Fruit fly (Drosophila melanogaster): ENCODE results near the gene CG14042.
A peak's percentile ranks its signal among the peaks of the same experiment; 100 is the strongest.

CG14042 gene

DNA sequence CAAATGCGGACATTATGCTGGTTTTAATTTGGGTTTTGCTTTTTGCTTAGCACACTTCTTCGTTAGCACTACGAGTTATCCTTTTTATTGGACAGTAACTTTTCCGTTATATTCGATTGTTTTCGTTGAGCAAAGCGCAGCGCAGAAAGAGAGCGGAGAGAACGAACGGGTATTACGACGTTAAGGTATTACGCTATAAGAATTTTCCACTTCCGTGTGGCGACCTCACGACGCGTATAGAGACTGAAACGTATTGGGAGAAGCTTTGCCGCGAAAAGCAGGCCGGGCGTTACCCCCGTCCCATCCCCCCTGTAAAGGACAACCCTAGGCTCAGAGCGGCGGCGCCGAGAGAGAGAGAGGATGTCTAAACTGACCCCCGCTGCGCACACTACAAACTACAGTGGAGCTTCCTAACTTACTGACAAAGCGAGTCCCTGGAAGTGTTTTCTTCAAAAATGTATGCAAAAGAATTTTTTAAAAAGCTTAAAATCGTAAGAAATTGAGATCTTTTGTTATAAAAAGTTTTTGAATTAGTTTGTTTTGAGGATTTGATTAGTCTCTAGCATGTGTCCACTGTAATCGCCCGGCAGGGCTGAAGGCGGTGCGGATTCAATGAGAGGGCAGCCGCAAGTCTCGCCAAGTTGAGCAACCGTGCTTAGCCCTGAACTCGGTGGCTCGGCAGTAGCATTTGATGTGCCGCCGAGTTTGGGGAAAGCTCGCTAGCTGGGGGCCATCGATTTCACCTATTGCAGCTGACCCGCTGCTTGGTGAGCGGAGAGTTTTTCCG lies 32.6 kb upstream of the CG14042 start (continued):
- peak; percentile 98 for TF ChIP-seq Dbx (GFP tag; IDR thresholded peaks at IDR 0.05)
- TF ChIP-seq CG9797 (GFP tag; optimal IDR thresholded peaks at IDR 0.05) = peak; percentile 40
- no peak for TF ChIP-seq pros (GFP tag; optimal IDR thresholded peaks at IDR 0.05)
- TF ChIP-seq CG7963 (GFP tag; IDR thresholded peaks at IDR 0.05; ENCODE audit: partially characterized antibody) = no peak
- peak; percentile 89 for TF ChIP-seq nau (GFP tag; optimal IDR thresholded peaks at IDR 0.05)
- TF ChIP-seq CG30403 (GFP tag; optimal IDR thresholded peaks at IDR 0.05) = peak; percentile 95
- peak; percentile 92 for TF ChIP-seq CG1647 (GFP tag; optimal IDR thresholded peaks at IDR 0.05)
- TF ChIP-seq Dip2 (GFP tag; IDR thresholded peaks at IDR 0.05) = peak; percentile 57
- peak; percentile 95 for TF ChIP-seq ERR (GFP tag; optimal IDR thresholded peaks at IDR 0.05)
- peak; percentile 98 for TF ChIP-seq slbo (GFP tag; IDR thresholded peaks at IDR 0.05)
- peak; percentile 80 for TF ChIP-seq Hey (tag; optimal IDR thresholded peaks at IDR 0.05)
- peak; percentile 47 for TF ChIP-seq kni (GFP tag; optimal IDR thresholded peaks at IDR 0.05)
- TF ChIP-seq CG11085 (GFP tag; IDR thresholded peaks at IDR 0.05) = peak; percentile 95
- TF ChIP-seq emc (GFP tag; optimal IDR thresholded peaks at IDR 0.05) = peak; percentile 89
- TF ChIP-seq CG6254 (GFP tag; optimal IDR thresholded peaks at IDR 0.05) = peak; percentile 83
- peak; percentile 83 for TF ChIP-seq Adf1 (GFP tag; IDR thresholded peaks at IDR 0.05)
- TF ChIP-seq Eip74EF (GFP tag; optimal IDR thresholded peaks at IDR 0.05) = peak in 1 of 2 experiments; percentile 88
- TF ChIP-seq zfh2 (GFP tag; optimal IDR thresholded peaks at IDR 0.05) = peak; percentile 95
- no peak for TF ChIP-seq unc-4 (GFP tag; IDR thresholded peaks at IDR 0.05; ENCODE audit: partially characterized antibody)
- TF ChIP-seq CG10959 (GFP tag; IDR thresholded peaks at IDR 0.05) = peak; percentile 87
- peak; percentile 90 for TF ChIP-seq Dip3 (GFP tag; optimal IDR thresholded peaks at IDR 0.05)
- TF ChIP-seq MESR4 (GFP tag; optimal IDR thresholded peaks at IDR 0.05) = peak; percentile 34
- peak; percentile 96 for TF ChIP-seq dmrt99B (tag; optimal IDR thresholded peaks at IDR 0.05)
- peak; percentile 94 for TF ChIP-seq fd3F (GFP tag; optimal IDR thresholded peaks at IDR 0.05)
- TF ChIP-seq ase (GFP tag; IDR thresholded peaks at IDR 0.05) = peak; percentile 94
- peak; percentile 75 for TF ChIP-seq CG7271 (tag; optimal IDR thresholded peaks at IDR 0.05)
- peak; percentile 74 for TF ChIP-seq CG14965 (GFP tag; optimal IDR thresholded peaks at IDR 0.05; ENCODE audit: borderline replicate concordance)
- TF ChIP-seq Dll (GFP tag; IDR thresholded peaks at IDR 0.05; ENCODE audit: partially characterized antibody) = no peak
- peak; percentile 95 for TF ChIP-seq tgo (GFP tag; IDR thresholded peaks at IDR 0.05)
- peak; percentile 91 for TF ChIP-seq CG17385 (GFP tag; optimal IDR thresholded peaks at IDR 0.05)
- TF ChIP-seq CG9215 (GFP tag; IDR thresholded peaks at IDR 0.05) = peak; percentile 95
- no peak for TF ChIP-seq lov (optimal IDR thresholded peaks at IDR 0.05)
- peak; percentile 91 for TF ChIP-seq lov (GFP tag; IDR thresholded peaks at IDR 0.05)
- TF ChIP-seq ems (GFP tag; optimal IDR thresholded peaks at IDR 0.05) = peak; percentile 94
- peak; percentile 97 for TF ChIP-seq caup (GFP tag; optimal IDR thresholded peaks at IDR 0.05; ENCODE audit: severe bottlenecking)
- TF ChIP-seq CG9932 (GFP tag; IDR thresholded peaks at IDR 0.05) = peak; percentile 97
- peak; percentile 96 for TF ChIP-seq H15 (GFP tag; IDR thresholded peaks at IDR 0.05)
- TF ChIP-seq CG4404 (GFP tag; IDR thresholded peaks at IDR 0.05) = peak; percentile 93
- peak; percentile 95 for TF ChIP-seq gce (GFP tag; IDR thresholded peaks at IDR 0.05)
- peak; percentile 86 for TF ChIP-seq CG3407 (GFP tag; optimal IDR thresholded peaks at IDR 0.05)
- peak; percentile 97 for TF ChIP-seq lilli (GFP tag; optimal IDR thresholded peaks at IDR 0.05)
- TF ChIP-seq CG8359 (GFP tag; optimal IDR thresholded peaks at IDR 0.05; ENCODE audit: borderline replicate concordance) = peak; percentile 71
- TF ChIP-seq CG10979 (tag; optimal IDR thresholded peaks at IDR 0.05) = peak; percentile 91
- no peak for TF ChIP-seq inv (GFP tag; IDR thresholded peaks at IDR 0.05; ENCODE audit: partially characterized antibody)
- TF ChIP-seq Dref (GFP tag; IDR thresholded peaks at IDR 0.05) = 0 out of 2 replicates have a peak, but pooled peaks have one; percentile 36
- TF ChIP-seq Oaz (GFP tag; IDR thresholded peaks at IDR 0.05) = peak; percentile 90
- no peak for TF ChIP-seq Elba2 (GFP tag; optimal IDR thresholded peaks at IDR 0.05)
- peak; percentile 98 for TF ChIP-seq CG13894 (tag; optimal IDR thresholded peaks at IDR 0.05)
